Fruit fly (Drosophila melanogaster) whole organism, pupa: Measurements from ENCODE around the gene Akt.

Experiments used
- CG15710 ChIP-seq: fragments of 200-800 bp; sonication (Bioruptor generic); optimal IDR thresholded peaks from 2 replicates; lab custom pipeline; 2018; ENCODE audit warnings: missing biosample characterization, mild to moderate bottlenecking, missing genetic modification characterization, moderate library complexity
- CG8301 ChIP-seq: fragments of 200-800 bp; sonication (Bioruptor generic); optimal IDR thresholded peaks from 2 replicates; lab custom pipeline; 2018; ENCODE audit warnings: missing biosample characterization, mild to moderate bottlenecking, missing genetic modification characterization
- EcR ChIP-seq: fragments of 200-800 bp; sonication (Bioruptor generic); optimal IDR thresholded peaks from 3 replicates; lab custom pipeline; 2019; ENCODE audit warnings: missing biosample characterization, missing genetic modification characterization, mild to moderate bottlenecking, moderate library complexity, missing genetic modification reagents
- Pif1A ChIP-seq: fragments of 200-800 bp; sonication (Bioruptor generic); optimal IDR thresholded peaks from 3 replicates; lab custom pipeline; 2016; ENCODE audit warnings: missing biosample characterization, missing genetic modification characterization
- Snoo ChIP-seq: fragments of 200-800 bp; sonication (Bioruptor generic); optimal IDR thresholded peaks from 3 replicates; lab custom pipeline; 2017; ENCODE audit warnings: missing biosample characterization, mild to moderate bottlenecking, missing genetic modification characterization, inconsistent platforms

DNA sequence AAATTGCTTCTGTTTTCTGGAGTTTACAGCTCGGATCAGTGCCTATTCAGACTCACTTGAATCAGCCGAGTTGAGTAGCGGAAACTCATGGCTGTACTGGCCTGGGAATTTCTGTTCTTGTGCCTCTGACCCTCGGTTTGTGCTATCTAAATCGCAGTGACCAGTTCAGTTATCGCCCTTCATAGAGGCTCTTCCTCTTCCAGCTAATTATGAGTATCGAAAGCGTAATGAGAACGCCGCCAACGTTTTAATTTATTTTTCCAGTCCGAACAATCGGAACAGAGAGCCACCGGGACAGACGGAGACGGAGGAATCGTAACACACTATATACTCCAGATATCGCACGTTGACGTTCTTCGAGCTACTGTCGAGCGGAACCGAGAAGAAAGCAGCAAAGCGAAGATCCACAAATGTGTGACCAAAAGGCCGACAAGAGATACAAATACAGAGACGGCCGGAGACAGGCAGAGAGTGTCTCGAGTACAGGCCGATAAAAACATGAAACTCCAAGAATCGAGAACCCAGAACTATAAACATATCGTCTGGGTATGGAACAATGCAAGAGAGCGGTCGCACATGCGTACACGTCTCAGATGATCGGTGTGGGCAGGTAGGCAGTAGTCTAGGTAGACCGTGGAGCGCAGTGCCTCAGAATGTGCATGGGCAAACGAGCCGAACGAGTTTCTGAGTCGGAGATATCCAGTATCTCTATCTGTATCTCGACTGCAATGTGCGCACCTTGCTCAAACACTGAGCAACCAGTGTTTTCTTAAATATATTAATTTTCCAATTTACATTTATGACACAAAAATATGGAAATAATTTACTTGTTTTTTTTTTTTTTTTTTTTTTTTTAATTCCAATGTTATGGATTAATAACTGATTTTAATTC, 27.1 kb upstream of the Akt start:
- TF ChIP-seq Pif1A (GFP tag; lab: Kevin White, UChicago) (peak; percentile 90), EcR (GFP tag; lab: Kevin White, UChicago) (peak; percentile 55), CG15710 (tag; lab: Kevin White, UChicago) (peak; percentile 82), Snoo (peak; percentile 58), CG8301 (tag; lab: Kevin White, UChicago) (peak; percentile 66)
